Fruit fly (Drosophila melanogaster) whole organism, adult: ENCODE measurements around the gene RpL27.
A peak's percentile ranks its signal among the peaks of the same experiment; 100 is the strongest.

Experiments
- CG11617 ChIP-seq: fragments of 200-800 bp; sonication (Bioruptor generic); optimal IDR thresholded peaks from 2 replicates; lab custom pipeline; 2017; ENCODE audit warnings: mild to moderate bottlenecking, missing biosample characterization, missing genetic modification reagents, missing genetic modification characterization
- CG12768 ChIP-seq: fragments of 200-800 bp; sonication (Bioruptor generic); optimal IDR thresholded peaks from 2 replicates; lab custom pipeline; 2017; ENCODE audit warnings: missing biosample characterization, missing genetic modification characterization, mild to moderate bottlenecking, moderate library complexity, missing genetic modification reagents
- CG14711 ChIP-seq: fragments of 200-800 bp; sonication (Bioruptor generic); optimal IDR thresholded peaks from 2 replicates; lab custom pipeline; 2018; ENCODE audit warnings: missing biosample characterization, mild to moderate bottlenecking, missing genetic modification characterization, moderate library complexity
- CG1620 ChIP-seq: fragments of 200-800 bp; sonication (Bioruptor generic); optimal IDR thresholded peaks from 2 replicates; lab custom pipeline; 2016; ENCODE audit warnings: missing biosample characterization, missing genetic modification characterization
- CG33017 ChIP-seq: fragments of 200-800 bp; sonication (Bioruptor generic); optimal IDR thresholded peaks from 2 replicates; lab custom pipeline; 2018; ENCODE audit warnings: missing biosample characterization, mild to moderate bottlenecking, missing genetic modification characterization, moderate library complexity
- CG7045 ChIP-seq: fragments of 200-800 bp; sonication (Bioruptor generic); optimal IDR thresholded peaks from 2 replicates; lab custom pipeline; 2017; ENCODE audit warnings: missing biosample characterization, mild to moderate bottlenecking, missing genetic modification characterization
- Clk ChIP-seq: fragments of 200-800 bp; sonication (Bioruptor generic); optimal IDR thresholded peaks from 2 replicates; lab custom pipeline; 2017; ENCODE audit warnings: missing biosample characterization, missing genetic modification characterization
- Hr96 ChIP-seq: fragments of 200-800 bp; sonication (Bioruptor generic); optimal IDR thresholded peaks from 2 replicates; lab custom pipeline; 2016; ENCODE audit warnings: missing biosample characterization, missing genetic modification characterization
- Mnt ChIP-seq: fragments of 200-800 bp; sonication (Bioruptor generic); optimal IDR thresholded peaks from 2 replicates; lab custom pipeline; 2016; ENCODE audit warnings: missing biosample characterization, mild to moderate bottlenecking, missing genetic modification characterization
- bab1 ChIP-seq: fragments of 200-800 bp; sonication (Bioruptor generic); optimal IDR thresholded peaks from 3 replicates; lab custom pipeline; 2019; ENCODE audit warnings: missing biosample characterization, mild to moderate bottlenecking, missing genetic modification characterization, moderate library complexity
- pad ChIP-seq: fragments of 200-800 bp; sonication (Bioruptor generic); optimal IDR thresholded peaks from 3 replicates; lab custom pipeline; 2017; ENCODE audit warnings: missing biosample characterization, missing genetic modification characterization, mild to moderate bottlenecking, moderate library complexity, missing genetic modification reagents
- tj ChIP-seq: fragments of 200-800 bp; sonication (Bioruptor generic); optimal IDR thresholded peaks from 3 replicates; lab custom pipeline; 2017; ENCODE audit warnings: missing biosample characterization, mild to moderate bottlenecking, missing genetic modification characterization, moderate library complexity

DNA sequence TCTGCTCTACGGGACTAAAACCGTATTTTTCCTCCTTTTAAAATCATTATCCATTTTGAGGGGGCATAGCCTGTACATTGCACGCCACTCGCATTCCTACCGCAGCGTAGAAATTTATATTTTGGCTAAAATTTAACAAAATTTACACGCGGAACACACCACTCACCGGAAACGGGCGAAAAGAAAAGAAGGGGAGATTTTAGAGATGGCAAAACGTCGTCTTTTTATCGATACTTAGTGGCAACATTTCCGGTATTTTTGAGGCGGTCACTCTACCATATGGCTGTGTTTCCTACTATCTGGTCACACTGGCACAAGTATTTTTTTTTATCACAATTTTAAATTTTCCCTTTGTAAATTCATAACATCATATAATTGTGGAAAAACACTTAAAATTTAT, at the start of gene RpL27:
- TF ChIP-seq CG33017, result peak; percentile 77
- peak; percentile 59 for TF ChIP-seq tj (GFP tag; lab: Kevin White, UChicago)
- peak; percentile 77 for TF ChIP-seq CG1620 (GFP tag; lab: Kevin White, UChicago)
- no peak for TF ChIP-seq Hr96
- TF ChIP-seq CG7045 (GFP tag; lab: Kevin White, UChicago), result peak; percentile 82
- TF ChIP-seq Mnt (GFP tag; lab: Kevin White, UChicago), result peak; percentile 88
- peak; percentile 81 for TF ChIP-seq CG12768 (GFP tag; lab: Kevin White, UChicago)
- peak; percentile 88 for TF ChIP-seq CG11617 (GFP tag; lab: Kevin White, UChicago)
- peak; percentile 62 for TF ChIP-seq Clk
- peak; percentile 91 for TF ChIP-seq bab1
- peak; percentile 92 for TF ChIP-seq pad (GFP tag; lab: Kevin White, UChicago)
- TF ChIP-seq CG14711 (tag; lab: Kevin White, UChicago), result peak; percentile 69
